Fruit fly (Drosophila melanogaster) whole organism, embryonic: Measurements from ENCODE around the gene CG3841.

Experiments
- ATbp ChIP-seq: fragments of 200-800 bp; sonication (Bioruptor generic); optimal IDR thresholded peaks from 2 replicates; lab custom pipeline; 2017; ENCODE audit warnings: missing biosample characterization, mild to moderate bottlenecking, missing genetic modification characterization, missing genetic modification reagents
- B-H2 ChIP-seq: fragments of 200-800 bp; sonication (Bioruptor generic); optimal IDR thresholded peaks from 2 replicates; lab custom pipeline; 2018; ENCODE audit warnings: missing biosample characterization, mild to moderate bottlenecking, missing genetic modification characterization
- BEAF-32 ChIP-seq: fragments of 200-800 bp; sonication (Bioruptor generic); optimal IDR thresholded peaks from 3 replicates; lab custom pipeline; 2017; ENCODE audit warnings: missing biosample characterization, missing genetic modification characterization, mild to moderate bottlenecking, moderate library complexity, missing genetic modification reagents
- Bgb ChIP-seq: fragments of 200-800 bp; sonication (Bioruptor generic); IDR thresholded peaks from 2 replicates; pipeline ENCODE4 v1.3.6; 2022; ENCODE audit warnings: missing biosample characterization, missing genetic modification characterization; ENCODE audit not compliant: partially characterized antibody
- CG10565 ChIP-seq: fragments of 200-800 bp; sonication (Bioruptor generic); optimal IDR thresholded peaks from 3 replicates; lab custom pipeline; 2016; ENCODE audit warnings: missing biosample characterization, mild to moderate bottlenecking, missing genetic modification characterization
- CG11398 ChIP-seq: fragments of 200-800 bp; sonication (Bioruptor generic); optimal IDR thresholded peaks from 2 replicates; lab custom pipeline; 2016; ENCODE audit warnings: missing biosample characterization, missing genetic modification characterization
- CG11504 ChIP-seq: fragments of 200-800 bp; sonication (Bioruptor generic); optimal IDR thresholded peaks from 3 replicates; lab custom pipeline; 2019; ENCODE audit warnings: missing biosample characterization, mild to moderate bottlenecking, missing genetic modification characterization, moderate library complexity
- CG12942 ChIP-seq: fragments of 200-800 bp; sonication (Bioruptor generic); optimal IDR thresholded peaks from 3 replicates; lab custom pipeline; 2016; ENCODE audit warnings: missing biosample characterization, missing genetic modification characterization
- CG13894 ChIP-seq: fragments of 200-800 bp; sonication (Bioruptor generic); optimal IDR thresholded peaks from 3 replicates; lab custom pipeline; 2018; ENCODE audit warnings: missing biosample characterization, mild to moderate bottlenecking, missing genetic modification characterization, moderate library complexity
- CG14860 ChIP-seq: fragments of 200-800 bp; sonication (Bioruptor generic); IDR thresholded peaks from 3 replicates; pipeline ENCODE4 v1.3.6; 2022; ENCODE audit warnings: missing biosample characterization, missing genetic modification characterization; ENCODE audit not compliant: partially characterized antibody
- CG14965 ChIP-seq: fragments of 200-800 bp; sonication (Bioruptor generic); optimal IDR thresholded peaks from 2 replicates; lab custom pipeline; 2016; ENCODE audit warnings: missing biosample characterization, missing genetic modification characterization, borderline replicate concordance
- CG15601 ChIP-seq: fragments of 200-800 bp; sonication (Bioruptor generic); optimal IDR thresholded peaks from 3 replicates; lab custom pipeline; 2019; ENCODE audit warnings: missing biosample characterization, mild to moderate bottlenecking, missing genetic modification characterization, moderate library complexity
- CG17912 ChIP-seq: fragments of 200-800 bp; sonication (Bioruptor generic); optimal IDR thresholded peaks from 2 replicates; lab custom pipeline; 2018; ENCODE audit warnings: missing biosample characterization, mild to moderate bottlenecking, missing genetic modification characterization
- CG3065 ChIP-seq: fragments of 200-800 bp; sonication (Bioruptor generic); optimal IDR thresholded peaks from 2 replicates; lab custom pipeline; 2016; ENCODE audit warnings: missing biosample characterization, missing genetic modification characterization
- CG32767 ChIP-seq: fragments of 200-800 bp; sonication (Bioruptor generic); IDR thresholded peaks from 2 replicates; pipeline ENCODE4 v1.3.6; 2022; ENCODE audit warnings: missing biosample characterization, missing genetic modification characterization
- CG3281 ChIP-seq: fragments of 200-800 bp; sonication (Bioruptor generic); optimal IDR thresholded peaks from 3 replicates; lab custom pipeline; 2017; ENCODE audit warnings: missing biosample characterization, mild to moderate bottlenecking, missing genetic modification characterization
- CG3726 ChIP-seq: fragments of 200-800 bp; sonication (Bioruptor generic); IDR thresholded peaks from 3 replicates; pipeline ENCODE4, ENCODE4 v1.3.6; 2022; ENCODE audit warnings: missing biosample characterization, missing genetic modification characterization
- CG4328 ChIP-seq: fragments of 200-800 bp; sonication (Bioruptor generic); optimal IDR thresholded peaks from 3 replicates; lab custom pipeline; 2017; ENCODE audit warnings: missing biosample characterization, missing genetic modification reagents, missing genetic modification characterization
- CG4424 ChIP-seq: fragments of 200-800 bp; sonication (Bioruptor generic); optimal IDR thresholded peaks from 3 replicates; lab custom pipeline; 2016; ENCODE audit warnings: missing biosample characterization, missing genetic modification characterization
- CG4707 ChIP-seq: fragments of 200-800 bp; sonication (Bioruptor generic); optimal IDR thresholded peaks from 2 replicates; lab custom pipeline; 2018; ENCODE audit warnings: missing biosample characterization, mild to moderate bottlenecking, missing genetic modification characterization, moderate library complexity
- CG6654 ChIP-seq: fragments of 200-800 bp; sonication (Bioruptor generic); optimal IDR thresholded peaks from 2 replicates; lab custom pipeline; 2017; ENCODE audit warnings: missing biosample characterization, mild to moderate bottlenecking, missing genetic modification characterization
- CG8089 ChIP-seq: fragments of 200-800 bp; sonication (Bioruptor generic); optimal IDR thresholded peaks from 3 replicates; lab custom pipeline; 2016; ENCODE audit warnings: missing biosample characterization, missing genetic modification characterization
- CG8359 ChIP-seq: fragments of 200-800 bp; sonication (Bioruptor generic); optimal IDR thresholded peaks from 2 replicates; lab custom pipeline; 2017; ENCODE audit warnings: missing biosample characterization, mild to moderate bottlenecking, missing genetic modification characterization, borderline replicate concordance
- CG8944 ChIP-seq: fragments of 200-800 bp; sonication (Bioruptor generic); optimal IDR thresholded peaks from 3 replicates; lab custom pipeline; 2016; ENCODE audit warnings: missing biosample characterization, missing genetic modification characterization
- CG9437 ChIP-seq: fragments of 200-800 bp; sonication (Bioruptor generic); optimal IDR thresholded peaks from 2 replicates; lab custom pipeline; 2018; ENCODE audit warnings: missing biosample characterization, mild to moderate bottlenecking, missing genetic modification characterization
- Doc2 ChIP-seq: fragments of 200-800 bp; sonication (Bioruptor generic); IDR thresholded peaks from 2 replicates; pipeline ENCODE4 v1.3.6; 2022; ENCODE audit warnings: missing biosample characterization, missing genetic modification characterization
- Eip74EF ChIP-seq, 2 experiments: fragments of 200-800 bp in 1 of 2; fragments of >200 bp in 1 of 2; sonication (Bioruptor generic) in 1 of 2; optimal IDR thresholded peaks; 2 replicates each; lab custom pipeline; 2017 to 2019; ENCODE audit warnings: missing biosample characterization in 2 of 2, missing genetic modification characterization in 2 of 2, mild to moderate bottlenecking in 1 of 2, moderate library complexity in 1 of 2
- Elba2 ChIP-seq: fragments of 200-800 bp; sonication (Bioruptor generic); optimal IDR thresholded peaks from 3 replicates; lab custom pipeline; 2016; ENCODE audit warnings: missing biosample characterization, missing genetic modification characterization
- Fer1 ChIP-seq: fragments of 200-800 bp; sonication (Bioruptor generic); optimal IDR thresholded peaks from 2 replicates; lab custom pipeline; 2017; ENCODE audit warnings: missing biosample characterization, mild to moderate bottlenecking, missing genetic modification characterization
- Fer3 ChIP-seq: fragments of 200-800 bp; sonication (Bioruptor generic); optimal IDR thresholded peaks from 2 replicates; lab custom pipeline; 2018; ENCODE audit warnings: missing biosample characterization, mild to moderate bottlenecking, missing genetic modification characterization, moderate library complexity
- GATAe ChIP-seq: fragments of 200-800 bp; sonication (Bioruptor generic); conservative IDR thresholded peaks from 2 replicates; pipeline ENCODE4 v1.3.6; 2022; ENCODE audit warnings: missing biosample characterization, missing genetic modification characterization
- Gsc ChIP-seq: fragments of 200-800 bp; sonication (Bioruptor generic); IDR thresholded peaks from 2 replicates; pipeline ENCODE4 v1.3.6; 2022; ENCODE audit warnings: missing biosample characterization, missing genetic modification characterization
- HmgZ ChIP-seq: fragments of 200-800 bp; sonication (Bioruptor generic); optimal IDR thresholded peaks from 2 replicates; lab custom pipeline; 2018; ENCODE audit warnings: missing biosample characterization, mild to moderate bottlenecking, missing genetic modification characterization
- Max ChIP-seq: fragments of 200-800 bp; sonication (Bioruptor generic); optimal IDR thresholded peaks from 2 replicates; lab custom pipeline; 2016; ENCODE audit warnings: missing biosample characterization, mild to moderate bottlenecking, missing genetic modification characterization
- al ChIP-seq: fragments of 200-800 bp; sonication (Bioruptor generic); IDR thresholded peaks from 2 replicates; pipeline ENCODE4 v1.3.6; 2022; ENCODE audit warnings: missing biosample characterization, missing genetic modification characterization
- dimm ChIP-seq: fragments of 200-800 bp; sonication (Bioruptor generic); IDR thresholded peaks from 2 replicates; pipeline ENCODE4 v1.3.6; 2022; ENCODE audit warnings: missing biosample characterization, missing genetic modification characterization
- emc ChIP-seq: fragments of 200-800 bp; sonication (Bioruptor generic); optimal IDR thresholded peaks from 2 replicates; lab custom pipeline; 2016; ENCODE audit warnings: missing biosample characterization, missing genetic modification characterization
- en ChIP-seq: fragments of 200-800 bp; sonication (Bioruptor generic); optimal IDR thresholded peaks from 2 replicates; lab custom pipeline; 2016; ENCODE audit warnings: missing biosample characterization, missing genetic modification characterization
- gfzf ChIP-seq: fragments of 200-800 bp; sonication (Bioruptor generic); optimal IDR thresholded peaks from 2 replicates; lab custom pipeline; 2016; ENCODE audit warnings: missing biosample characterization, mild to moderate bottlenecking, missing genetic modification characterization, moderate library complexity
- grn ChIP-seq: fragments of 200-800 bp; sonication (Bioruptor generic); optimal IDR thresholded peaks from 3 replicates; lab custom pipeline; 2017; ENCODE audit warnings: missing biosample characterization, missing genetic modification characterization
- gt ChIP-seq: fragments of 200-800 bp; sonication (Bioruptor generic); IDR thresholded peaks from 2 replicates; pipeline ENCODE4 v1.3.6; 2022; ENCODE audit warnings: missing biosample characterization, missing genetic modification characterization
- insv ChIP-seq, 2 experiments: fragments of 200-800 bp; sonication (Bioruptor generic); optimal IDR thresholded peaks; 3 replicates each; lab custom pipeline; 2016 to 2018; ENCODE audit warnings: missing biosample characterization in 2 of 2, missing genetic modification characterization in 2 of 2
- kni ChIP-seq: fragments of 200-800 bp; sonication (Bioruptor generic); optimal IDR thresholded peaks from 3 replicates; lab custom pipeline; 2017; ENCODE audit warnings: mild to moderate bottlenecking, missing biosample characterization, missing genetic modification reagents, missing genetic modification characterization
- lmd ChIP-seq: fragments of 200-800 bp; sonication (Bioruptor generic); IDR thresholded peaks from 2 replicates; pipeline ENCODE4 v1.3.6; 2022; ENCODE audit warnings: missing biosample characterization, missing genetic modification characterization
- run ChIP-seq: fragments of 200-800 bp; sonication (Bioruptor generic); optimal IDR thresholded peaks from 3 replicates; lab custom pipeline; 2018; ENCODE audit warnings: missing biosample characterization, mild to moderate bottlenecking, missing genetic modification characterization
- slbo ChIP-seq: fragments of 200-800 bp; sonication (Bioruptor generic); IDR thresholded peaks from 2 replicates; pipeline ENCODE4 v1.3.6; 2022; ENCODE audit warnings: missing biosample characterization, missing genetic modification characterization
- stc ChIP-seq: fragments of 200-800 bp; sonication (Bioruptor generic); IDR thresholded peaks from 2 replicates; pipeline ENCODE4 v1.3.6; 2022; ENCODE audit warnings: missing biosample characterization, missing genetic modification characterization
- sug ChIP-seq: fragments of 200-800 bp; optimal IDR thresholded peaks from 2 replicates; lab custom pipeline; 2019; ENCODE audit warnings: missing biosample characterization, mild to moderate bottlenecking, missing genetic modification characterization, moderate library complexity
- tna ChIP-seq: fragments of 200-800 bp; sonication (Bioruptor generic); IDR thresholded peaks from 2 replicates; pipeline ENCODE4 v1.3.6; 2022; ENCODE audit warnings: missing biosample characterization, missing genetic modification characterization; ENCODE audit not compliant: partially characterized antibody
- z ChIP-seq: fragments of 200-800 bp; sonication (Bioruptor generic); IDR thresholded peaks from 3 replicates; pipeline ENCODE4 v1.3.6; 2022; ENCODE audit warnings: missing biosample characterization, missing genetic modification characterization

Gene CG3841

DNA sequence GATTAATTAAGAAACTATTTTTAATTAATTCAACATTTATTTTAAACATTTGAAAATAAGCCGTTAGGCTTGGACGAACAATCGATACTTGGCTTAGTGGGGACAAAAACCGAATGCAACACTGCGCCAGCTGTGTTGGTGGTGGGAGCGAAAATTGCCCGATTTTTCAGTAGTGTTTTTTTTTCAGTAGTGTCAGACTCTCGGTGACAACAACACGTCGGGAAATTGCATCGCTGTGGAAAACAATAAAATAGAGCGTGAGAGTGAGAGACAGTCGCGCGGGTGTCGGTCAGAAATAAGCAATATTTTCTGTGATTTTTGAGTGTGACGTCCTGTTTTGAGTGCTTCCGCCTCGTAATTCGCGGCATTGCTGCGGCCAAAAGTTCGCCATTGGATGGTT is 27.4 kb downstream of the CG3841 start (continued):
- TF ChIP-seq CG15601 (tag; lab: Kevin White, UChicago) (peak; percentile 58), en (GFP tag; lab: Kevin White, UChicago) (no peak), GATAe (GFP tag; lab: Robert Waterston, UW) (no peak), ATbp (GFP tag; lab: Kevin White, UChicago) (no peak), Bgb (GFP tag; lab: Robert Waterston, UW) (peak; percentile 94), CG8089 (GFP tag; lab: Kevin White, UChicago) (peak; percentile 39), CG11398 (GFP tag; lab: Kevin White, UChicago) (peak; percentile 36), CG32767 (GFP tag; lab: Robert Waterston, UW) (no peak), CG4424 (GFP tag; lab: Kevin White, UChicago) (peak; percentile 21), gfzf (GFP tag; lab: Kevin White, UChicago) (peak; percentile 46), CG4328 (GFP tag; lab: Kevin White, UChicago) (no peak), dimm (GFP tag; lab: Robert Waterston, UW) (no peak), Fer1 (peak; percentile 50), CG8944 (GFP tag; lab: Kevin White, UChicago) (peak; percentile 30), CG8359 (GFP tag; lab: Kevin White, UChicago) (no peak), CG13894 (tag; lab: Kevin White, UChicago) (peak; percentile 39), tna (GFP tag; lab: Robert Waterston, UW) (peak; percentile 32; the same call in 1 of the 2 replicates), HmgZ (tag; lab: Kevin White, UChicago) (peak; percentile 88), kni (peak; percentile 58), CG6654 (no peak), CG14860 (GFP tag; lab: Robert Waterston, UW) (peak; percentile 44; the same call in 1 of the 3 replicates), z (GFP tag; lab: Robert Waterston, UW) (peak; percentile 72; the same call in 2 of the 3 replicates), CG4707 (GFP tag; lab: Kevin White, UChicago) (peak; percentile 19), emc (GFP tag; lab: Kevin White, UChicago) (no peak), grn (GFP tag; lab: Kevin White, UChicago) (no peak), al (peak; percentile 39; the same call in 1 of the 2 replicates), lmd (peak; percentile 12; the same call in 1 of the 2 replicates), CG14965 (GFP tag; lab: Kevin White, UChicago) (no peak), Elba2 (GFP tag; lab: Kevin White, UChicago) (no peak), gt (GFP tag; lab: Robert Waterston, UW) (no peak), Gsc (GFP tag; lab: Robert Waterston, UW) (no peak), Eip74EF (GFP tag; optimal IDR thresholded peaks at IDR 0.05; lab: Kevin White, UChicago) (peak in 1 of 2 experiments; percentile 31), run (peak; percentile 19), CG3281 (GFP tag; lab: Kevin White, UChicago) (no peak), slbo (GFP tag; lab: Robert Waterston, UW) (peak; percentile 71), CG9437 (GFP tag; lab: Kevin White, UChicago) (no peak), stc (GFP tag; lab: Robert Waterston, UW) (peak; percentile 52), Max (GFP tag; lab: Kevin White, UChicago) (no peak), CG3726 (GFP tag; lab: Robert Waterston, UW) (no peak), sug (tag; lab: Kevin White, UChicago) (peak; percentile 33), insv (GFP tag; optimal IDR thresholded peaks at IDR 0.05; lab: Kevin White, UChicago) (peak in 1 of 2 experiments; percentile 35), CG11504 (tag; lab: Kevin White, UChicago) (peak; percentile 61), Doc2 (no peak), CG10565 (GFP tag; lab: Kevin White, UChicago) (no peak), BEAF-32 (peak; percentile 69), CG3065 (GFP tag; lab: Kevin White, UChicago) (no peak), CG12942 (GFP tag; lab: Kevin White, UChicago) (peak; percentile 20), CG17912 (GFP tag; lab: Kevin White, UChicago) (peak; percentile 55), B-H2 (GFP tag; lab: Kevin White, UChicago) (peak; percentile 68), Fer3 (tag; lab: Kevin White, UChicago) (no peak)
